Worm (Caenorhabditis elegans) whole organism, mixed stage, embryonic: ENCODE data around the gene T28F12.1.

ENCODE experiments used
- M03D4.4 ChIP-seq: sonication (generic microtip); optimal IDR thresholded peaks from 2 replicates; lab custom pipeline; 2017; ENCODE audit warnings: mild to moderate bottlenecking, missing genetic modification characterization, missing compliant biosample characterization
- bed-3 ChIP-seq: fragments of 200-800 bp; sonication (Bioruptor generic); optimal IDR thresholded peaks from 3 replicates; lab custom pipeline; 2018; ENCODE audit warnings: mild to moderate bottlenecking, missing genetic modification characterization, moderate library complexity, missing compliant biosample characterization
- blmp-1 ChIP-seq: fragments of 150-350 bp; optimal IDR thresholded peaks from 2 replicates; lab custom pipeline; 2014; ENCODE audit warnings: missing biosample characterization, missing genetic modification characterization
- ceh-43 ChIP-seq: fragments of 200-800 bp; sonication (Bioruptor generic); optimal IDR thresholded peaks from 2 replicates; lab custom pipeline; 2018; ENCODE audit warnings: mild to moderate bottlenecking, missing genetic modification characterization, moderate library complexity, missing compliant biosample characterization
- ceh-83 ChIP-seq: fragments of 200-800 bp; sonication (Bioruptor generic); optimal IDR thresholded peaks from 2 replicates; lab custom pipeline; 2018; ENCODE audit warnings: mild to moderate bottlenecking, missing genetic modification characterization, missing compliant biosample characterization
- ces-1 ChIP-seq: fragments of 150-350 bp; optimal IDR thresholded peaks from 2 replicates; lab custom pipeline; 2014; ENCODE audit warnings: missing biosample characterization, missing genetic modification reagents, missing genetic modification characterization
- cnd-1 ChIP-seq: fragments of 200-800 bp; sonication (Bioruptor generic); optimal IDR thresholded peaks from 2 replicates; lab custom pipeline; 2018; ENCODE audit warnings: mild to moderate bottlenecking, missing genetic modification characterization, missing compliant biosample characterization
- drap-1 ChIP-seq: fragments of 200-800 bp; sonication (Bioruptor generic); optimal IDR thresholded peaks from 3 replicates; lab custom pipeline; 2018; ENCODE audit warnings: mild to moderate bottlenecking, missing genetic modification characterization, missing compliant biosample characterization
- flh-1 ChIP-seq: fragments of 200-800 bp; sonication (Bioruptor generic); optimal IDR thresholded peaks from 2 replicates; lab custom pipeline; 2018; ENCODE audit warnings: mild to moderate bottlenecking, missing genetic modification characterization, moderate library complexity, missing compliant biosample characterization
- ham-2 ChIP-seq: fragments of 200-800 bp; sonication (Bioruptor generic); optimal IDR thresholded peaks from 2 replicates; lab custom pipeline; 2018; ENCODE audit warnings: mild to moderate bottlenecking, missing genetic modification characterization, missing compliant biosample characterization
- hlh-1 ChIP-seq: fragments of 150-350 bp; optimal IDR thresholded peaks from 2 replicates; lab custom pipeline; 2014; ENCODE audit warnings: missing biosample characterization, missing genetic modification reagents, missing genetic modification characterization
- lin-13 ChIP-seq: fragments of 150-350 bp; optimal IDR thresholded peaks from 2 replicates; lab custom pipeline; 2014; ENCODE audit warnings: missing biosample characterization, missing genetic modification characterization
- lin-32 ChIP-seq: fragments of 200-800 bp; sonication (Bioruptor generic); optimal IDR thresholded peaks from 2 replicates; lab custom pipeline; 2018; ENCODE audit warnings: mild to moderate bottlenecking, missing genetic modification characterization, missing compliant biosample characterization
- lsy-2 ChIP-seq: fragments of 150-350 bp; optimal IDR thresholded peaks from 2 replicates; lab custom pipeline; 2014; ENCODE audit warnings: missing biosample characterization, missing genetic modification characterization
- mab-5 ChIP-seq: fragments of 150-350 bp; optimal IDR thresholded peaks from 2 replicates; lab custom pipeline; 2014; ENCODE audit warnings: missing biosample characterization, missing genetic modification characterization
- mep-1 ChIP-seq: fragments of 150-350 bp; optimal IDR thresholded peaks from 2 replicates; lab custom pipeline; 2017; ENCODE audit warnings: missing biosample characterization, missing genetic modification reagents, missing genetic modification characterization, inconsistent platforms
- mls-2 ChIP-seq: sonication (generic microtip); optimal IDR thresholded peaks from 2 replicates; lab custom pipeline; 2016; ENCODE audit warnings: mild to moderate bottlenecking, missing genetic modification characterization, moderate library complexity, missing compliant biosample characterization
- nhr-2 ChIP-seq: fragments of 150-350 bp; optimal IDR thresholded peaks from 2 replicates; lab custom pipeline; 2014; ENCODE audit warnings: missing biosample characterization, missing genetic modification characterization
- nhr-237 ChIP-seq: fragments of 150-350 bp; optimal IDR thresholded peaks from 2 replicates; lab custom pipeline; 2014; ENCODE audit warnings: missing biosample characterization, missing genetic modification characterization
- nhr-28 ChIP-seq: fragments of 150-350 bp; optimal IDR thresholded peaks from 2 replicates; lab custom pipeline; 2014; ENCODE audit warnings: missing biosample characterization, missing genetic modification characterization
- nhr-76 ChIP-seq: sonication (generic microtip); optimal IDR thresholded peaks from 2 replicates; lab custom pipeline; 2017; ENCODE audit warnings: missing biosample characterization, missing genetic modification characterization
- sem-2 ChIP-seq: fragments of 200-800 bp; sonication (Bioruptor generic); optimal IDR thresholded peaks from 2 replicates; lab custom pipeline; 2018; ENCODE audit warnings: mild to moderate bottlenecking, missing genetic modification characterization, missing compliant biosample characterization
- snpc-4 ChIP-seq: fragments of 150-350 bp; optimal IDR thresholded peaks from 2 replicates; lab custom pipeline; 2014; ENCODE audit warnings: missing biosample characterization, missing genetic modification characterization
- sptf-1 ChIP-seq: sonication (generic microtip); optimal IDR thresholded peaks from 2 replicates; lab custom pipeline; 2017; ENCODE audit warnings: mild to moderate bottlenecking, missing genetic modification characterization, moderate library complexity, missing compliant biosample characterization
- tbx-8 ChIP-seq: fragments of 200-800 bp; sonication (Bioruptor generic); optimal IDR thresholded peaks from 2 replicates; lab custom pipeline; 2018; ENCODE audit warnings: mild to moderate bottlenecking, missing genetic modification characterization, moderate library complexity, missing compliant biosample characterization
- unc-120 ChIP-seq: sonication (generic microtip); optimal IDR thresholded peaks from 2 replicates; lab custom pipeline; 2017; ENCODE audit warnings: missing genetic modification characterization, missing compliant biosample characterization; ENCODE audit not compliant: poor library complexity, severe bottlenecking
- unc-62 ChIP-seq: fragments of 150-350 bp; optimal IDR thresholded peaks from 2 replicates; lab custom pipeline; 2014; ENCODE audit warnings: missing biosample characterization, missing genetic modification reagents, missing genetic modification characterization
- zip-8 ChIP-seq: fragments of 150-350 bp; optimal IDR thresholded peaks from 2 replicates; lab custom pipeline; 2014; ENCODE audit warnings: missing biosample characterization, missing genetic modification characterization
- ztf-11 ChIP-seq: fragments of 150-350 bp; optimal IDR thresholded peaks from 2 replicates; lab custom pipeline; 2014; ENCODE audit warnings: missing biosample characterization, missing genetic modification characterization

T28F12.1 gene

DNA sequence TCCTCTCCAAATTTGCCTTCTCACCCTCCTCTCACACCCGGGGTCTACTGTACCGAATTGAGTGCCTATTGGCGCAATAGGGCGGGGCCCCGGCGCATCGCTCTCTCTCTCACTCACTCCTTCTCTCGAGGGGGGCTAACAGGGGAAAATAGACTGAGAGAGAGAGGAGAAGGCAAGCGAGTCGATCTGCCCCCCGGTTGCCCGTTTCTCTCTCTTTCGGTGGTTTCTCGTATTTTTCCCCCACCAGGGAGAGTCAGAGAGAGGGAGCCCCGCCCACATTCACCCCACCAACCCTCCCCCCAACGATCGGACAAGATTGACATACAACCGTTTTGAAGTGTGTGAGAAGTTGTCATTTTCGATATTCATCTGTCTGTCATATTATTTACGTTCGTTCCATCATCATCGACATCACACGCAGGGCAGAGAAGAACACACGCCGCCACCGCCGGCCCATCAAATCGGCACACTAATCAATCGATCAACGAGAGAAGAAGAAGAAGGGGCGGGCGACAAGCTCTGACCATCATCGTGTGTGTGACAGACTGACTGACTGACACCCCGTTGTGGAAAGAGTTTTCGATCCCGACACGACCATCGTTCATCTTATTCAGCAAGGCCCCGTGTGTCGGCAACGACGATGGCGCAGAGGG lies 13.6 kb upstream of the T28F12.1 start:
- TF ChIP-seq nhr-76 (tag; lab: Kevin White, UChicago) (no peak), sptf-1 (tag; lab: Kevin White, UChicago) (peak; percentile 15), sem-2 (peak; percentile 14), blmp-1 (tag; lab: Kevin White, UChicago) (peak; percentile 38), unc-120 (tag; lab: Kevin White, UChicago) (peak; percentile 82), ham-2 (GFP tag; lab: Kevin White, UChicago) (peak; percentile 83), unc-62 (GFP tag; lab: Kevin White, UChicago) (peak; percentile 100), cnd-1 (tag; lab: Kevin White, UChicago) (peak; percentile 43), zip-8 (tag; lab: Kevin White, UChicago) (no peak), lsy-2 (tag; lab: Kevin White, UChicago) (peak; percentile 91), lin-32 (GFP tag; lab: Kevin White, UChicago) (no peak), hlh-1 (no peak), ces-1 (GFP tag; lab: Kevin White, UChicago) (peak; percentile 19), M03D4.4 (peak; percentile 11)

DNA sequence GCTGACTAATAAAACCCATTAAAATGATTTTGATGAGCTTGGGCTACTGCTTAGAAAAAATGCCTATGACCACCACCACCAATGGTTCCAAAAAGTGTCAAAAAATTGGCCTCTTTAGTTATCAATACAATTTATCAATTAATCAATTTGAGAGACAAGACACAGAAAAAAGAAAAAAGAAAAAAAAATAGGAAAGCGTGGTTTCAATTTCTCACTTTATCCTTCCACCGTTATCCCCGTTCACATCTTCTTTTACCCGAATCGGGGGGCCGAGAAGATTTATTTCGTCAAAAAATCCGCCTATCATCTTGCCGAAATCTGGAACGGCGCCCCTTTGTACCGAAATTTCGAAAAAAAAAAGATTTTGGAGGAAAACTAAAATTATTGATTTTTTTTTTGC lies 12.1 kb upstream of the T28F12.1 start:
- no peak for TF ChIP-seq sem-2
- no peak for TF ChIP-seq mab-5 (tag; lab: Kevin White, UChicago)
- TF ChIP-seq blmp-1 (tag; lab: Kevin White, UChicago): no peak
- no peak for TF ChIP-seq nhr-237 (tag; lab: Kevin White, UChicago)
- TF ChIP-seq, all 35 proteins: peak for 0

DNA sequence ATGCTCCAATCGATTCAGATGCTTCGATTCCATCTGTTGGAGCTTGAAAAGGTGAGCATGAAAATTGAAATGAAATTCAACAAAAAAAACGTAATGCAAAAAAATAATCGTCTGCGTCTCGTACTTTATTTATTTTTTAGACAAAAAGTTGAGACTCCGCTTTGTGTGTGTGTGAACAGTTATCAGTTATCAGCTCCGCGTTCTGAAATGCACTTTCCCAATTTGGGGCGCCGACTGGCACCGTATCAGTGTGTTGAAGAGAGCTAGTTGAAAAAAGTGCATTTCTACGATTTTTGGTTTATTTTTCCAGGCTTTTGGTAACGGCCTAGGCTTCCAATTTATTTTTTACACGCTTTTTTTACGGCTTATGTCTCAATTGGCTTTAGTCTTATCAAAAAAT lies 10.9 kb upstream of the T28F12.1 start:
- no peak for TF ChIP-seq hlh-1
- no peak for TF ChIP-seq mab-5 (tag; lab: Kevin White, UChicago)
- no peak for TF ChIP-seq lin-32 (GFP tag; lab: Kevin White, UChicago)
- TF ChIP-seq M03D4.4: no peak

DNA sequence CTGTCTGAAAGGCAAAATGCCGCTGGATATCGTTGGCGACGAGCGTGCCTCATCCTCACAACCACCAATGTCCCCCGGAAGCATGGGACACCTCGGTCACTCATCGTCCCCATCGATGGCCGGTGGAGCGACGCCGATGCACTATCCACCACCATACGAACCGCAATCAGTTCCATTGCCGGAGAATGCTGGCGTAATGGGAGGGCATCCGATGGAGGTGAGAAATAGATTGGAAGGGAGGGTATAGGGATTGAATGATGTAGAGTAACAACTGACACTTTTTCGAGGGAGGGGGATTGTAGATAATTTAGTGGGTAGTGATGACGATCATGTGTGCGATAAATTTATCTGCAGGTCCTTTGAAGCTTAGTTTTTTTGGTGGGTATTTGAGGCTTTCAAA lies 10.2 kb upstream of the T28F12.1 start:
- no peak for TF ChIP-seq nhr-28 (tag; lab: Kevin White, UChicago)
- peak; percentile 14 for TF ChIP-seq mab-5 (tag; lab: Kevin White, UChicago)
- no peak for TF ChIP-seq ces-1 (GFP tag; lab: Kevin White, UChicago)
- TF ChIP-seq bed-3 (GFP tag; lab: Kevin White, UChicago): no peak
- TF ChIP-seq drap-1 (GFP tag; lab: Kevin White, UChicago): no peak
- TF ChIP-seq hlh-1: peak; percentile 91
- peak; percentile 46 for TF ChIP-seq unc-120 (tag; lab: Kevin White, UChicago)
- peak; percentile 83 for TF ChIP-seq unc-62 (GFP tag; lab: Kevin White, UChicago)
- no peak for TF ChIP-seq cnd-1 (tag; lab: Kevin White, UChicago)
- TF ChIP-seq zip-8 (tag; lab: Kevin White, UChicago): no peak
- TF ChIP-seq, all 35 proteins: peak for 4

DNA sequence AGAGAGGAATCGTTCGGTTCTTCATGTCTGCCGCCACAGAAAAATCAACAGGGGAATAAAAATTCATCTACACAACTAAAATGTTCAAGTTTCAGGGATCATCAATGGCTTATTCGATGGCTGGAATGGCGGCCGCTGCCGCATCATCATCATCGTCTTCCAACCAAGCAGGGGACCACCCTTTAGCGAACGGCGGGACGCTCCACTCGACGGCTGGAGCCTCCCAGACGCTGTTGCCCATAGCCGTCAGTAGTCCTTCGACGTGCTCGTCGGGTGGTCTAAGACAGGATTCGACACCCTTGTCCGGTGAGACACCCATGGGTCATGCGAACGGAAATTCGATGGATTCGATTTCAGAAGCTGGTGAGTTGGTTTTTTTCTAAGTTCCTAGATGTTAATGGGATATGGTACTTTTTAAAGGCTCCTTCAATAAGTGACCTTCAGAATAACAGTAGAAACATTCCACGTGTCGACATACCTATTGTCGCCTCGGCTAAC lies 8.9 kb upstream of the T28F12.1 start:
- TF ChIP-seq zip-8 (tag; lab: Kevin White, UChicago): no peak
- TF ChIP-seq ztf-11 (tag; lab: Kevin White, UChicago): no peak
- TF ChIP-seq nhr-2: no peak
- TF ChIP-seq snpc-4: no peak
- TF ChIP-seq lsy-2 (tag; lab: Kevin White, UChicago): no peak
- TF ChIP-seq tbx-8 (GFP tag; lab: Kevin White, UChicago): no peak
- TF ChIP-seq nhr-76 (tag; lab: Kevin White, UChicago): no peak
- no peak for TF ChIP-seq ceh-83 (GFP tag; lab: Kevin White, UChicago)
- TF ChIP-seq unc-120 (tag; lab: Kevin White, UChicago): no peak
- no peak for TF ChIP-seq lin-13 (tag; lab: Kevin White, UChicago)
- no peak for TF ChIP-seq ham-2 (GFP tag; lab: Kevin White, UChicago)
- no peak for TF ChIP-seq mls-2 (tag; lab: Kevin White, UChicago)
- no peak for TF ChIP-seq ceh-43
- TF ChIP-seq lin-32 (GFP tag; lab: Kevin White, UChicago): no peak
- TF ChIP-seq mep-1 (tag; lab: Kevin White, UChicago): no peak
- no peak for TF ChIP-seq unc-62 (GFP tag; lab: Kevin White, UChicago)
- TF ChIP-seq drap-1 (GFP tag; lab: Kevin White, UChicago): no peak
- no peak for TF ChIP-seq cnd-1 (tag; lab: Kevin White, UChicago)
- TF ChIP-seq flh-1: no peak
- TF ChIP-seq M03D4.4: no peak
- TF ChIP-seq, all 35 proteins: peak for 0
